Worm (Caenorhabditis elegans) whole organism, midembryonic: ENCODE results near the gene F58A4.1.

ENCODE experiments used
- T22C8.4 ChIP-seq: fragments of 200-800 bp; sonication (Bioruptor generic); IDR thresholded peaks from 2 replicates; pipeline ENCODE4 v1.3.6; 2022; ENCODE audit warnings: missing genetic modification characterization, missing compliant biosample characterization
- cog-1 ChIP-seq: sonication (generic microtip); optimal IDR thresholded peaks from 2 replicates; lab custom pipeline; 2016; ENCODE audit warnings: missing genetic modification characterization, missing compliant biosample characterization
- flt-1 ChIP-seq: fragments of 200-800 bp; sonication (Bioruptor generic); IDR thresholded peaks from 2 replicates; pipeline ENCODE4 v1.3.6; 2022; ENCODE audit warnings: missing genetic modification characterization, missing compliant biosample characterization
- klf-2 ChIP-seq: fragments of 200-800 bp; sonication (Bioruptor generic); conservative IDR thresholded peaks from 2 replicates; pipeline ENCODE4 v1.3.6; 2022; ENCODE audit warnings: missing genetic modification reagents, missing genetic modification characterization, missing compliant biosample characterization
- med-1 ChIP-seq: sonication (generic microtip); optimal IDR thresholded peaks from 2 replicates; lab custom pipeline; 2017; ENCODE audit warnings: missing genetic modification characterization, mild to moderate bottlenecking, missing compliant biosample characterization, antibody characterized with exemption, missing genetic modification reagents; ENCODE audit not compliant: insufficient read depth
- ref-1 ChIP-seq: fragments of 200-800 bp; sonication (Bioruptor generic); conservative IDR thresholded peaks from 2 replicates; pipeline ENCODE4 v1.3.6; 2022; ENCODE audit warnings: missing genetic modification reagents, missing genetic modification characterization, missing compliant biosample characterization
- tab-1 ChIP-seq: fragments of 200-800 bp; sonication (Bioruptor generic); IDR thresholded peaks from 2 replicates; pipeline ENCODE4 v1.3.6; 2022; ENCODE audit warnings: missing genetic modification characterization, missing compliant biosample characterization
- ztf-23 ChIP-seq: fragments of 200-800 bp; sonication (Bioruptor generic); IDR thresholded peaks from 2 replicates; pipeline ENCODE4 v1.3.6; 2022; ENCODE audit warnings: missing genetic modification reagents, missing genetic modification characterization, missing compliant biosample characterization
- ztf-29 ChIP-seq: fragments of 200-800 bp; sonication (Bioruptor generic); IDR thresholded peaks from 2 replicates; pipeline ENCODE4 v1.3.6; 2022; ENCODE audit warnings: missing genetic modification reagents, missing genetic modification characterization, missing compliant biosample characterization

The F58A4.1 gene

ce11 chrIII:9612097-9612496 lies 13.8 kb downstream of the F58A4.1 start, which contains the start of gene bbs-4:
Gene bbs-4 (minus strand): TSS chrIII:9612197.
- TF ChIP-seq ztf-23 (no peak), med-1 (GFP tag; lab: Kevin White, UChicago) (no peak), ztf-29 (GFP tag; lab: Robert Waterston, UW) (no peak), klf-2 (GFP tag; lab: Robert Waterston, UW) (no peak), cog-1 (tag; lab: Kevin White, UChicago) (no peak), ref-1 (GFP tag; lab: Robert Waterston, UW) (no peak), T22C8.4 (GFP tag; lab: Robert Waterston, UW) (no peak), flt-1 (no peak), tab-1 (GFP tag; lab: Robert Waterston, UW) (no peak)

- TF ChIP-seq T22C8.4 (GFP tag; lab: Robert Waterston, UW): no peak
- TF ChIP-seq tab-1 (GFP tag; lab: Robert Waterston, UW): no peak
- no peak for TF ChIP-seq klf-2 (GFP tag; lab: Robert Waterston, UW)
- TF ChIP-seq ztf-23: no peak
- no peak for TF ChIP-seq ref-1 (GFP tag; lab: Robert Waterston, UW)
- TF ChIP-seq med-1 (GFP tag; lab: Kevin White, UChicago): no peak
- TF ChIP-seq cog-1 (tag; lab: Kevin White, UChicago): no peak
- no peak for TF ChIP-seq flt-1
- TF ChIP-seq ztf-29 (GFP tag; lab: Robert Waterston, UW): no peak
Observed at ce11 chrIII:9614211-9614610, 15.9 kb downstream of the F58A4.1 start, which contains the start of the genes pri-1 and F58A4.6. Gene pri-1 (minus strand): TSS chrIII:9614281. Gene F58A4.6 (plus strand): TSS chrIII:9614482.

ce11 chrIII:9615114-9615513 lies 16.8 kb downstream of the F58A4.1 start:
- TF ChIP-seq tab-1 (GFP tag; lab: Robert Waterston, UW) (no peak), ztf-23 (no peak), T22C8.4 (GFP tag; lab: Robert Waterston, UW) (no peak), klf-2 (GFP tag; lab: Robert Waterston, UW) (no peak), flt-1 (no peak), ref-1 (GFP tag; lab: Robert Waterston, UW) (no peak), med-1 (GFP tag; lab: Kevin White, UChicago) (no peak), cog-1 (tag; lab: Kevin White, UChicago) (no peak), ztf-29 (GFP tag; lab: Robert Waterston, UW) (no peak)

ce11 chrIII:9616426-9616825 lies 18.2 kb downstream of the F58A4.1 start, which contains the start of gene hcp-3:
Gene hcp-3 (minus strand): TSS chrIII:9616470.
- peak; percentile 85 for TF ChIP-seq T22C8.4 (GFP tag; lab: Robert Waterston, UW)
- no peak for TF ChIP-seq cog-1 (tag; lab: Kevin White, UChicago)
- no peak for TF ChIP-seq klf-2 (GFP tag; lab: Robert Waterston, UW)
- no peak for TF ChIP-seq ref-1 (GFP tag; lab: Robert Waterston, UW)
- no peak for TF ChIP-seq ztf-29 (GFP tag; lab: Robert Waterston, UW)

ce11 chrIII:9616933-9617332 lies 18.7 kb downstream of the F58A4.1 start:
- TF ChIP-seq med-1 (GFP tag; lab: Kevin White, UChicago) (no peak), cog-1 (tag; lab: Kevin White, UChicago) (no peak), ztf-23 (no peak), ref-1 (GFP tag; lab: Robert Waterston, UW) (no peak), flt-1 (no peak), ztf-29 (GFP tag; lab: Robert Waterston, UW) (no peak), tab-1 (GFP tag; lab: Robert Waterston, UW) (no peak), klf-2 (GFP tag; lab: Robert Waterston, UW) (no peak), T22C8.4 (GFP tag; lab: Robert Waterston, UW) (no peak)

ce11 chrIII:9617599-9618262 lies 19.5 kb downstream of the F58A4.1 start:
- TF ChIP-seq klf-2 (GFP tag; lab: Robert Waterston, UW) (no peak), ztf-29 (GFP tag; lab: Robert Waterston, UW) (no peak)

- TF ChIP-seq med-1 (GFP tag; lab: Kevin White, UChicago): no peak
- 0 out of 2 replicates have a peak, but pooled peaks have one; percentile 8 for TF ChIP-seq flt-1
- no peak for TF ChIP-seq tab-1 (GFP tag; lab: Robert Waterston, UW)
- TF ChIP-seq cog-1 (tag; lab: Kevin White, UChicago): no peak
- TF ChIP-seq ref-1 (GFP tag; lab: Robert Waterston, UW): no peak
- 0 out of 2 replicates have a peak, but pooled peaks have one; percentile 47 for TF ChIP-seq klf-2 (GFP tag; lab: Robert Waterston, UW)
Observed at ce11 chrIII:9619079-9619761, 21.0 kb downstream of the F58A4.1 start, which contains the start of gene hlh-11. Gene hlh-11 (plus strand): TSS chrIII:9619711.

ce11 chrIII:9620148-9620547 lies 21.9 kb downstream of the F58A4.1 start:
- TF ChIP-seq T22C8.4 (GFP tag; lab: Robert Waterston, UW) (no peak), ztf-23 (no peak), klf-2 (GFP tag; lab: Robert Waterston, UW) (no peak), cog-1 (tag; lab: Kevin White, UChicago) (no peak), ref-1 (GFP tag; lab: Robert Waterston, UW) (no peak), tab-1 (GFP tag; lab: Robert Waterston, UW) (no peak)

ce11 chrIII:9621840-9622525 lies 23.7 kb downstream of the F58A4.1 start:
- TF ChIP-seq klf-2 (GFP tag; lab: Robert Waterston, UW) (no peak), ref-1 (GFP tag; lab: Robert Waterston, UW) (no peak), ztf-23 (no peak), flt-1 (no peak), med-1 (GFP tag; lab: Kevin White, UChicago) (no peak), T22C8.4 (GFP tag; lab: Robert Waterston, UW) (no peak)
